Worm (Caenorhabditis elegans): Measurements from ENCODE around the gene K02D3.2.

- TF ChIP-seq egl-18 (GFP tag; IDR thresholded peaks at IDR 0.05) (no peak), ets-4 (GFP tag; optimal IDR thresholded peaks at IDR 0.05) (no peak), snpc-3.4 (tag; optimal IDR thresholded peaks at IDR 0.05) (no peak), rcor-1 (GFP tag; IDR thresholded peaks at IDR 0.05) (peak; percentile 39; the same call in 1 of the 2 replicates), madf-10 (tag; optimal IDR thresholded peaks at IDR 0.05) (no peak), fkh-3 (tag; optimal IDR thresholded peaks at IDR 0.05) (no peak), F33H1.4 (GFP tag; IDR thresholded peaks at IDR 0.05) (no peak), F57A8.1 (GFP tag; optimal IDR thresholded peaks at IDR 0.05) (no peak), C06A6.2 (GFP tag; conservative IDR thresholded peaks at IDR 0.05) (no peak), ama-1 (optimal IDR thresholded peaks at IDR 0.05) (no peak), ama-1 (GFP tag; optimal IDR thresholded peaks at IDR 0.05) (peak in 1 of 2 experiments; percentile 30), ztf-25 (GFP tag; IDR thresholded peaks at IDR 0.05) (0 out of 2 replicates have a peak, but pooled peaks have one; percentile 8), lsl-1 (GFP tag; optimal IDR thresholded peaks at IDR 0.05) (no peak)
These were observed 17.9 kb upstream of the K02D3.2 start for ce11 chrX:13729724-13730123.

All from whole organism, young adult.